Worm (Caenorhabditis elegans) whole organism, L1 larva: Measurements from ENCODE around the gene ttr-30.
A peak's percentile ranks its signal among the peaks of the same experiment; 100 is the strongest.

Source experiments
- C16A3.4 ChIP-seq: fragments of 150-350 bp; optimal IDR thresholded peaks from 2 replicates; lab custom pipeline; 2014; ENCODE audit warnings: missing biosample characterization, missing genetic modification characterization
- C34B4.2 ChIP-seq: sonication (generic microtip); optimal IDR thresholded peaks from 2 replicates; lab custom pipeline; 2017; ENCODE audit warnings: mild to moderate bottlenecking, missing genetic modification characterization, missing compliant biosample characterization
- Y116A8C.19 ChIP-seq: sonication (generic microtip); optimal IDR thresholded peaks from 2 replicates; lab custom pipeline; 2016; ENCODE audit warnings: missing compliant biosample characterization, missing genetic modification characterization, borderline replicate concordance
- alr-1 ChIP-seq: fragments of 200-800 bp; sonication (Bioruptor generic); optimal IDR thresholded peaks from 2 replicates; lab custom pipeline; 2018; ENCODE audit warnings: borderline replicate concordance, mild to moderate bottlenecking, missing genetic modification characterization, missing compliant biosample characterization
- ama-1 ChIP-seq: fragments of 150-350 bp; optimal IDR thresholded peaks from 2 replicates; lab custom pipeline; 2014
- ceh-63 ChIP-seq: fragments of 200-800 bp; sonication (Bioruptor generic); optimal IDR thresholded peaks from 2 replicates; lab custom pipeline; 2018; ENCODE audit warnings: mild to moderate bottlenecking, missing genetic modification characterization, missing compliant biosample characterization
- ceh-82 ChIP-seq, 3 experiments: fragments of 150-350 bp in 1 of 3; sonication (generic microtip) in 2 of 3; optimal IDR thresholded peaks; 2 replicates each; lab custom pipeline; 2014 to 2017; ENCODE audit warnings: missing biosample characterization in 3 of 3, missing genetic modification characterization in 3 of 3
- ceh-88 ChIP-seq: fragments of 200-800 bp; sonication (Bioruptor generic); IDR thresholded peaks from 2 replicates; pipeline ENCODE4 v1.3.6; 2022; ENCODE audit warnings: missing genetic modification characterization, missing compliant biosample characterization
- ceh-90 ChIP-seq: sonication (generic microtip); optimal IDR thresholded peaks from 2 replicates; lab custom pipeline; 2016; ENCODE audit warnings: missing genetic modification characterization, missing compliant biosample characterization
- ces-1 ChIP-seq: fragments of 150-350 bp; optimal IDR thresholded peaks from 2 replicates; lab custom pipeline; 2014; ENCODE audit warnings: missing biosample characterization, missing genetic modification reagents, missing genetic modification characterization
- dpl-1 ChIP-seq, 3 experiments: fragments of 150-350 bp in 2 of 3; sonication (generic microtip) in 1 of 3; optimal IDR thresholded peaks; 2 replicates each; lab custom pipeline; 2014 to 2017; ENCODE audit warnings: missing biosample characterization in 3 of 3, missing genetic modification characterization in 3 of 3, missing genetic modification reagents in 3 of 3
- dsc-1 ChIP-seq: sonication (generic microtip); optimal IDR thresholded peaks from 2 replicates; lab custom pipeline; 2016; ENCODE audit warnings: mild to moderate bottlenecking, missing genetic modification characterization, missing compliant biosample characterization
- efl-1 ChIP-seq, 4 experiments: fragments of 150-350 bp; optimal IDR thresholded peaks in 3 of 4; peaks in 1 of 4; 1 replicate in 1 of 4; 2 replicates in 3 of 4; lab custom pipeline; 2014; ENCODE audit warnings: missing biosample characterization in 2 of 4, missing genetic modification characterization in 2 of 4, missing genetic modification reagents in 2 of 4
- egl-13 ChIP-seq: sonication (generic microtip); optimal IDR thresholded peaks from 2 replicates; lab custom pipeline; 2016; ENCODE audit warnings: missing genotype, missing genetic modification reagents, missing genetic modification characterization, missing compliant biosample characterization
- egl-27 ChIP-seq, 2 experiments: fragments of 150-350 bp in 1 of 2; sonication (generic microtip); optimal IDR thresholded peaks; 3 replicates each; lab custom pipeline; 2017 to 2018; ENCODE audit warnings: missing biosample characterization in 2 of 2, missing genetic modification characterization in 2 of 2, missing genetic modification reagents in 2 of 2
- fkh-10 ChIP-seq: sonication (generic microtip); optimal IDR thresholded peaks from 2 replicates; lab custom pipeline; 2017; ENCODE audit warnings: missing biosample characterization, missing genetic modification reagents, missing genetic modification characterization
- fkh-8 ChIP-seq: sonication (generic microtip); optimal IDR thresholded peaks from 2 replicates; lab custom pipeline; 2016; ENCODE audit warnings: mild to moderate bottlenecking, missing genetic modification characterization, missing compliant biosample characterization
- fos-1 ChIP-seq: fragments of 150-350 bp; optimal IDR thresholded peaks from 2 replicates; lab custom pipeline; 2014; ENCODE audit warnings: missing biosample characterization, missing genetic modification characterization
- grh-1 ChIP-seq: fragments of 200-800 bp; sonication (Bioruptor generic); IDR thresholded peaks from 2 replicates; pipeline ENCODE4 v1.3.6; 2022; ENCODE audit warnings: missing genetic modification reagents, missing genetic modification characterization, missing compliant biosample characterization
- hlh-17 ChIP-seq: fragments of 200-800 bp; sonication (Bioruptor generic); optimal IDR thresholded peaks from 2 replicates; lab custom pipeline; 2018; ENCODE audit warnings: missing genetic modification characterization, mild to moderate bottlenecking, missing compliant biosample characterization, moderate library complexity, borderline replicate concordance
- lin-13 ChIP-seq: fragments of 150-350 bp; optimal IDR thresholded peaks from 2 replicates; lab custom pipeline; 2014; ENCODE audit warnings: missing biosample characterization, missing genetic modification reagents, missing genetic modification characterization
- lin-15B ChIP-seq: fragments of 150-350 bp; sonication (generic microtip); optimal IDR thresholded peaks from 3 replicates; lab custom pipeline; 2014; ENCODE audit warnings: missing biosample characterization, missing genetic modification characterization
- lin-35 ChIP-seq, 2 experiments: fragments of 150-350 bp; optimal IDR thresholded peaks; 2 replicates each; lab custom pipeline; 2014; ENCODE audit warnings: missing biosample characterization in 2 of 2, missing genetic modification characterization in 2 of 2, missing genetic modification reagents in 2 of 2
- lin-39 ChIP-seq: fragments of 150-350 bp; optimal IDR thresholded peaks from 2 replicates; lab custom pipeline; 2014; ENCODE audit warnings: missing biosample characterization, missing genetic modification reagents, missing genetic modification characterization
- lsy-2 ChIP-seq, 2 experiments: fragments of 150-350 bp; optimal IDR thresholded peaks; 2 replicates each; lab custom pipeline; 2014; ENCODE audit warnings: missing biosample characterization in 2 of 2, missing genetic modification characterization in 2 of 2
- mef-2 ChIP-seq: fragments of 150-350 bp; optimal IDR thresholded peaks from 2 replicates; lab custom pipeline; 2014; ENCODE audit warnings: missing biosample characterization, missing genetic modification characterization
- nhr-12 ChIP-seq: sonication (generic microtip); optimal IDR thresholded peaks from 2 replicates; lab custom pipeline; 2017; ENCODE audit warnings: missing biosample characterization, missing genetic modification characterization
- nhr-19 ChIP-seq: fragments of 200-800 bp; sonication (Bioruptor generic); conservative IDR thresholded peaks from 2 replicates; pipeline ENCODE4 v1.3.6; 2022; ENCODE audit warnings: missing genetic modification characterization, missing compliant biosample characterization
- nhr-20 ChIP-seq: sonication (generic microtip); optimal IDR thresholded peaks from 2 replicates; lab custom pipeline; 2016; ENCODE audit warnings: mild to moderate bottlenecking, missing genetic modification characterization, missing compliant biosample characterization
- nhr-28 ChIP-seq: fragments of 150-350 bp; optimal IDR thresholded peaks from 2 replicates; lab custom pipeline; 2014; ENCODE audit warnings: missing biosample characterization, missing genetic modification characterization
- nhr-47 ChIP-seq: sonication (generic microtip); optimal IDR thresholded peaks from 2 replicates; lab custom pipeline; 2016; ENCODE audit warnings: mild to moderate bottlenecking, missing genetic modification characterization, moderate library complexity, missing compliant biosample characterization
- nhr-77 ChIP-seq: fragments of 150-350 bp; optimal IDR thresholded peaks from 2 replicates; lab custom pipeline; 2014; ENCODE audit warnings: missing biosample characterization, missing genetic modification characterization
- nhr-84 ChIP-seq: sonication (generic microtip); optimal IDR thresholded peaks from 2 replicates; lab custom pipeline; 2017; ENCODE audit warnings: missing biosample characterization, missing genetic modification characterization
- nhr-85 ChIP-seq: sonication (generic microtip); peaks from one replicate; lab custom pipeline; 2016; ENCODE audit warnings: missing genetic modification characterization, inconsistent platforms, missing compliant biosample characterization
- pag-3 ChIP-seq: sonication (generic microtip); optimal IDR thresholded peaks from 2 replicates; lab custom pipeline; 2017; ENCODE audit warnings: missing genetic modification characterization, mild to moderate bottlenecking, missing compliant biosample characterization, antibody characterized with exemption, borderline replicate concordance; ENCODE audit not compliant: insufficient read depth
- pax-3 ChIP-seq: fragments of 200-800 bp; sonication (Bioruptor generic); optimal IDR thresholded peaks from 2 replicates; lab custom pipeline; 2018; ENCODE audit warnings: mild to moderate bottlenecking, missing genetic modification characterization, moderate library complexity, missing compliant biosample characterization
- pqm-1 ChIP-seq: sonication (generic microtip); optimal IDR thresholded peaks from 3 replicates; lab custom pipeline; 2017; ENCODE audit warnings: missing biosample characterization, missing genetic modification characterization
- skn-1 ChIP-seq: fragments of 150-350 bp; optimal IDR thresholded peaks from 2 replicates; lab custom pipeline; 2014; ENCODE audit warnings: missing biosample characterization, missing genetic modification characterization
- snpc-4 ChIP-seq: fragments of 150-350 bp; optimal IDR thresholded peaks from 2 replicates; lab custom pipeline; 2014; ENCODE audit warnings: missing biosample characterization, missing genetic modification characterization
- snu-23 ChIP-seq: sonication (generic microtip); optimal IDR thresholded peaks from 2 replicates; lab custom pipeline; 2016; ENCODE audit warnings: missing genetic modification characterization, missing compliant biosample characterization
- sptf-1 ChIP-seq: fragments of 150-350 bp; optimal IDR thresholded peaks from 2 replicates; lab custom pipeline; 2014; ENCODE audit warnings: missing biosample characterization, missing genetic modification characterization
- sup-37 ChIP-seq: fragments of 200-800 bp; sonication (Bioruptor generic); optimal IDR thresholded peaks from 2 replicates; lab custom pipeline; 2018; ENCODE audit warnings: mild to moderate bottlenecking, missing genetic modification characterization, missing compliant biosample characterization
- tbx-2 ChIP-seq: sonication (generic microtip); optimal IDR thresholded peaks from 2 replicates; lab custom pipeline; 2016; ENCODE audit warnings: missing genetic modification characterization, missing compliant biosample characterization
- tlp-1 ChIP-seq: fragments of 150-350 bp; optimal IDR thresholded peaks from 2 replicates; lab custom pipeline; 2014; ENCODE audit warnings: missing biosample characterization, missing genetic modification characterization
- unc-30 ChIP-seq: sonication (generic microtip); optimal IDR thresholded peaks from 2 replicates; lab custom pipeline; 2017; ENCODE audit warnings: missing biosample characterization, missing genetic modification characterization
- unc-62 ChIP-seq: fragments of 150-350 bp; optimal IDR thresholded peaks from 2 replicates; lab custom pipeline; 2014; ENCODE audit warnings: missing biosample characterization, missing genetic modification reagents, missing genetic modification characterization
- unc-86 ChIP-seq: sonication (generic microtip); optimal IDR thresholded peaks from 2 replicates; lab custom pipeline; 2016; ENCODE audit warnings: missing genetic modification characterization, missing compliant biosample characterization
- unc-98 ChIP-seq: fragments of 200-800 bp; sonication (Bioruptor generic); IDR thresholded peaks from 2 replicates; pipeline ENCODE4 v1.3.6; 2022; ENCODE audit warnings: missing genetic modification characterization, missing compliant biosample characterization
- xbp-1 ChIP-seq: sonication (generic microtip); optimal IDR thresholded peaks from 2 replicates; lab custom pipeline; 2016; ENCODE audit warnings: missing genetic modification characterization, missing compliant biosample characterization
- zip-4 ChIP-seq: fragments of 200-800 bp; sonication (Bioruptor generic); optimal IDR thresholded peaks from 2 replicates; lab custom pipeline; 2018; ENCODE audit warnings: mild to moderate bottlenecking, missing genetic modification characterization, moderate library complexity, missing compliant biosample characterization
- ztf-4 ChIP-seq: fragments of 150-350 bp; optimal IDR thresholded peaks from 2 replicates; lab custom pipeline; 2014; ENCODE audit warnings: missing biosample characterization, missing genetic modification characterization

The ttr-30 gene

DNA sequence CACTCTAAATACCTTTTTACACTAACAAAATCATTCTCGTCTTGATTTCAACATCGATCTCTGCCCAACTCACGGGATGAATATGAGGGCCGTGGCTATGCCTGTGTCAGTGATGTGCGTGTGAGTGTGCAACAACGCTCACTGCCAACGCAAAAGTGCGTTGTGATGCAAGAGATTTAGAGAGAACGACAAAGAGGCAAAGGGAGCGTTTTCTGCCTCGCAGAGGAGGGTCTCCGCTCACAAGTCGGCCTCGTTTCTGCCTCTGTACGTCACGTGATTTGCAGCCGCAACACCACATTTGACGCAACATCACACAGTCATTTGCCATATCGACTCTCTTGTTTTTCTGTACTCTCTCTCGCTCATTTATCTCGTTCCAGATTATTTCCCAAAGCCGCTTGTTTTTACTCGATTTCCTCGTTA, 3.6 kb downstream of the ttr-30 start, which contains the start of gene epg-7 (continued):
- peak; percentile 89 for TF ChIP-seq grh-1
- peak; percentile 84 for TF ChIP-seq zip-4 (GFP tag; lab: Kevin White, UChicago)
- no peak for TF ChIP-seq sptf-1 (tag; lab: Kevin White, UChicago)
- no peak for TF ChIP-seq nhr-28 (tag; lab: Kevin White, UChicago)
- peak; percentile 93 for TF ChIP-seq C16A3.4 (tag; lab: Kevin White, UChicago)
- peak; percentile 96 for TF ChIP-seq ztf-4 (tag; lab: Kevin White, UChicago)
- TF ChIP-seq C34B4.2 (tag; lab: Kevin White, UChicago), result no peak
- no peak for TF ChIP-seq unc-30 (tag; lab: Kevin White, UChicago)
- peak; percentile 88 for TF ChIP-seq sup-37
- TF ChIP-seq tlp-1 (tag; lab: Kevin White, UChicago), result no peak
- peak; percentile 99 for TF ChIP-seq dsc-1 (tag; lab: Kevin White, UChicago)
- TF ChIP-seq unc-62 (GFP tag; lab: Kevin White, UChicago), result no peak
- peak; percentile 50 for TF ChIP-seq skn-1
- peak; percentile 94 for TF ChIP-seq nhr-77 (tag; lab: Kevin White, UChicago)
- TF ChIP-seq ceh-88 (GFP tag; lab: Robert Waterston, UW), result peak; percentile 87
- TF ChIP-seq nhr-20 (tag; lab: Kevin White, UChicago), result peak; percentile 98
- peak; percentile 99 for TF ChIP-seq snu-23 (GFP tag; lab: Kevin White, UChicago)
- no peak for TF ChIP-seq ceh-90 (tag; lab: Kevin White, UChicago)
- peak; percentile 88 for TF ChIP-seq fkh-10 (GFP tag; lab: Kevin White, UChicago)
- peak; percentile 84 to 90 for TF ChIP-seq lin-35 (GFP tag; optimal IDR thresholded peaks at IDR 0.05; lab: Kevin White, UChicago)
- peak; percentile 86 for TF ChIP-seq fos-1 (tag; lab: Kevin White, UChicago)
- peak; percentile 80 for TF ChIP-seq ama-1
- TF ChIP-seq snpc-4 (tag; lab: Kevin White, UChicago), result peak; percentile 65
- no peak for TF ChIP-seq nhr-84
- peak; percentile 99 for TF ChIP-seq nhr-85 (tag; lab: Kevin White, UChicago)
- no peak for TF ChIP-seq ceh-63 (GFP tag; lab: Kevin White, UChicago)
- TF ChIP-seq nhr-47 (tag; lab: Kevin White, UChicago), result peak; percentile 97
- TF ChIP-seq unc-86 (tag; lab: Kevin White, UChicago), result peak; percentile 94
- peak; percentile 65 to 76 (median 71) for TF ChIP-seq dpl-1 (GFP tag; optimal IDR thresholded peaks at IDR 0.05; lab: Kevin White, UChicago)
- TF ChIP-seq efl-1 (optimal IDR thresholded peaks at IDR 0.05; lab: Kevin White, UChicago), result peak; percentile 81 to 85
- peak; percentile 67 to 97 for TF ChIP-seq efl-1 (GFP tag; optimal IDR thresholded peaks at IDR 0.05 in 1 of 2; lab: Kevin White, UChicago)
- no peak for TF ChIP-seq Y116A8C.19
- TF ChIP-seq ceh-82 (tag; optimal IDR thresholded peaks at IDR 0.05; lab: Kevin White, UChicago), result peak; percentile 77 to 91 (median 88)
- peak; percentile 98 for TF ChIP-seq fkh-8 (tag; lab: Kevin White, UChicago)
- TF ChIP-seq pag-3 (tag; lab: Kevin White, UChicago), result no peak
- no peak for TF ChIP-seq nhr-12

DNA sequence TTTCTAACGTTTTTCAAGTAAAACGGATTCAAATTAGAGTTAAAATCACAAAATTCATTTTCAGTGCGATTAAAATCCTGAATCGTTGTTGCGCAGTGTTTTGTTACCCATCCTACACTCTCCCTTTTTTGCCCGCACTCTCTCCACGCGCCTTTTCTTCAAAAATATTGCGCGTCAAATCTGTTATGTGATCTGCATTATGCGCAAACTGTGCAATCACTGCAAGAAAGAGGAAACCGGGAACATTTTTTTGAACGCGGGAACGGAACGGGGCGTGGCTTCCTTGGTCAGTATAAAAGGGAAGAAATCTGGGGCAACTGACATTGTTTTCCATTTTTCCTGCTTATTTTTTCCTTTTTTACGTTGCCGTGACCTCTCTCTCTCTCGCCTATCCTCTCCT, 9.6 kb downstream of the ttr-30 start:
- TF ChIP-seq lin-39 (tag; lab: Kevin White, UChicago) (no peak), skn-1 (no peak), hlh-17 (no peak), Y116A8C.19 (no peak), lin-13 (GFP tag; lab: Kevin White, UChicago) (no peak), pax-3 (tag; lab: Kevin White, UChicago) (no peak), nhr-19 (GFP tag; lab: Robert Waterston, UW) (no peak), xbp-1 (tag; lab: Kevin White, UChicago) (peak; percentile 14), mef-2 (tag; lab: Kevin White, UChicago) (no peak), unc-30 (tag; lab: Kevin White, UChicago) (no peak), dpl-1 (GFP tag; optimal IDR thresholded peaks at IDR 0.05; lab: Kevin White, UChicago) (peak; percentile 2 to 42 (median 28)), egl-13 (tag; lab: Kevin White, UChicago) (no peak), nhr-12 (no peak), ceh-90 (tag; lab: Kevin White, UChicago) (no peak), pqm-1 (tag; lab: Kevin White, UChicago) (no peak), fos-1 (tag; lab: Kevin White, UChicago) (no peak), tbx-2 (tag; lab: Kevin White, UChicago) (no peak), grh-1 (no peak), lin-15B (no peak), egl-27 (tag; optimal IDR thresholded peaks at IDR 0.05; lab: Kevin White, UChicago) (no peak), ces-1 (GFP tag; lab: Kevin White, UChicago) (no peak), lsy-2 (tag; optimal IDR thresholded peaks at IDR 0.05; lab: Kevin White, UChicago) (peak in 1 of 2 experiments; percentile 10), alr-1 (tag; lab: Kevin White, UChicago) (no peak), unc-98 (no peak)
